Worm (Caenorhabditis elegans) whole organism, L3 larva: Measurements from ENCODE around the gene ZK682.7.

Source experiments
- ama-1 ChIP-seq: fragments of 150-350 bp; optimal IDR thresholded peaks from 2 replicates; lab custom pipeline; 2018
- ceh-16 ChIP-seq: sonication (generic microtip); optimal IDR thresholded peaks from 2 replicates; lab custom pipeline; 2017; ENCODE audit warnings: missing biosample characterization, missing genetic modification characterization
- ceh-28 ChIP-seq: fragments of 150-350 bp; optimal IDR thresholded peaks from 2 replicates; lab custom pipeline; 2014; ENCODE audit warnings: missing biosample characterization, missing genetic modification reagents, missing genetic modification characterization
- ceh-82 ChIP-seq: fragments of 150-350 bp; optimal IDR thresholded peaks from 2 replicates; lab custom pipeline; 2014; ENCODE audit warnings: missing biosample characterization, missing genetic modification characterization
- ceh-9 ChIP-seq: sonication (generic microtip); optimal IDR thresholded peaks from 2 replicates; lab custom pipeline; 2018; ENCODE audit warnings: missing biosample characterization, missing genetic modification characterization
- elt-1 ChIP-seq: fragments of 150-350 bp; optimal IDR thresholded peaks from 2 replicates; lab custom pipeline; 2014; ENCODE audit warnings: missing biosample characterization, missing genetic modification characterization
- elt-2 ChIP-seq: sonication (generic microtip); optimal IDR thresholded peaks from 2 replicates; lab custom pipeline; 2016; ENCODE audit warnings: missing genetic modification reagents, mild to moderate bottlenecking, missing genetic modification characterization, missing compliant biosample characterization
- elt-3 ChIP-seq, 3 experiments: fragments of 150-350 bp in 1 of 3; sonication (generic microtip) in 2 of 3; optimal IDR thresholded peaks; 2 replicates in 2 of 3; 4 replicates in 1 of 3; lab custom pipeline; 2014 to 2017; ENCODE audit warnings: missing biosample characterization in 3 of 3, missing genetic modification characterization in 3 of 3
- eor-1 ChIP-seq, 2 experiments: fragments of 150-350 bp; optimal IDR thresholded peaks; 2 replicates each; lab custom pipeline; 2014 to 2018; ENCODE audit warnings: missing biosample characterization in 2 of 2, missing genetic modification characterization in 2 of 2
- fkh-2 ChIP-seq: fragments of 150-350 bp; optimal IDR thresholded peaks from 2 replicates; lab custom pipeline; 2014; ENCODE audit warnings: missing biosample characterization, missing genetic modification reagents, missing genetic modification characterization
- fos-1 ChIP-seq: fragments of 150-350 bp; optimal IDR thresholded peaks from 2 replicates; lab custom pipeline; 2014; ENCODE audit warnings: missing biosample characterization, missing genetic modification characterization
- hmg-11 ChIP-seq: sonication (generic microtip); optimal IDR thresholded peaks from 2 replicates; lab custom pipeline; 2016; ENCODE audit warnings: missing genetic modification characterization, missing compliant biosample characterization
- jun-1 ChIP-seq: fragments of 150-350 bp; optimal IDR thresholded peaks from 2 replicates; lab custom pipeline; 2014; ENCODE audit warnings: missing biosample characterization, missing genetic modification reagents, missing genetic modification characterization
- lin-15B ChIP-seq: fragments of 150-350 bp; optimal IDR thresholded peaks from 2 replicates; lab custom pipeline; 2014; ENCODE audit warnings: missing biosample characterization, missing genetic modification characterization
- lin-39 ChIP-seq: fragments of 150-350 bp; optimal IDR thresholded peaks from 2 replicates; lab custom pipeline; 2018; ENCODE audit warnings: missing biosample characterization, missing genetic modification reagents, missing genetic modification characterization
- lsy-12 ChIP-seq: sonication (generic microtip); optimal IDR thresholded peaks from 2 replicates; lab custom pipeline; 2016; ENCODE audit warnings: mild to moderate bottlenecking, missing genetic modification characterization, missing compliant biosample characterization
- mdl-1 ChIP-seq: fragments of 150-350 bp; optimal IDR thresholded peaks from 2 replicates; lab custom pipeline; 2014; ENCODE audit warnings: missing biosample characterization, missing genetic modification characterization
- nfya-1 ChIP-seq: sonication (generic microtip); optimal IDR thresholded peaks from 2 replicates; lab custom pipeline; 2017; ENCODE audit warnings: missing genetic modification characterization, mild to moderate bottlenecking, missing compliant biosample characterization, antibody characterized with exemption, moderate library complexity; ENCODE audit not compliant: insufficient read depth
- nhr-11 ChIP-seq: fragments of 150-350 bp; optimal IDR thresholded peaks from 2 replicates; lab custom pipeline; 2014; ENCODE audit warnings: missing biosample characterization, missing genetic modification characterization
- nhr-43 ChIP-seq: sonication (generic microtip); optimal IDR thresholded peaks from 2 replicates; lab custom pipeline; 2016; ENCODE audit warnings: mild to moderate bottlenecking, missing genetic modification characterization, missing compliant biosample characterization; ENCODE audit not compliant: poor library complexity, severe bottlenecking
- nhr-67 ChIP-seq: fragments of 150-350 bp; optimal IDR thresholded peaks from 2 replicates; lab custom pipeline; 2014; ENCODE audit warnings: missing biosample characterization, missing genetic modification characterization
- pha-4 ChIP-seq: fragments of 150-350 bp; optimal IDR thresholded peaks from 2 replicates; lab custom pipeline; 2014; ENCODE audit warnings: missing biosample characterization, missing genetic modification reagents, missing genetic modification characterization
- pqm-1 ChIP-seq: fragments of 150-350 bp; optimal IDR thresholded peaks from 2 replicates; lab custom pipeline; 2017; ENCODE audit warnings: missing biosample characterization, missing genetic modification characterization, inconsistent platforms
- sea-2 ChIP-seq: fragments of 150-350 bp; sonication (generic microtip); optimal IDR thresholded peaks from 4 replicates; lab custom pipeline; 2014; ENCODE audit warnings: missing biosample characterization, missing genetic modification reagents, missing genetic modification characterization
- skn-1 ChIP-seq: fragments of 150-350 bp; optimal IDR thresholded peaks from 2 replicates; lab custom pipeline; 2014; ENCODE audit warnings: missing biosample characterization, missing genetic modification characterization
- snpc-4 ChIP-seq: fragments of 150-350 bp; optimal IDR thresholded peaks from 2 replicates; lab custom pipeline; 2014; ENCODE audit warnings: missing biosample characterization, missing genetic modification characterization
- unc-39 ChIP-seq: sonication (generic microtip); optimal IDR thresholded peaks from 4 replicates; lab custom pipeline; 2017; ENCODE audit warnings: missing biosample characterization, missing genetic modification characterization
- unc-62 ChIP-seq: fragments of 150-350 bp; sonication (generic microtip); optimal IDR thresholded peaks from 4 replicates; lab custom pipeline; 2014; ENCODE audit warnings: missing biosample characterization, missing genetic modification reagents, missing genetic modification characterization
- ztf-11 ChIP-seq: fragments of 150-350 bp; optimal IDR thresholded peaks from 2 replicates; lab custom pipeline; 2014; ENCODE audit warnings: missing biosample characterization, missing genetic modification characterization
- ztf-4 ChIP-seq: fragments of 150-350 bp; optimal IDR thresholded peaks from 2 replicates; lab custom pipeline; 2014; ENCODE audit warnings: missing biosample characterization, missing genetic modification characterization

The ZK682.7 gene

DNA sequence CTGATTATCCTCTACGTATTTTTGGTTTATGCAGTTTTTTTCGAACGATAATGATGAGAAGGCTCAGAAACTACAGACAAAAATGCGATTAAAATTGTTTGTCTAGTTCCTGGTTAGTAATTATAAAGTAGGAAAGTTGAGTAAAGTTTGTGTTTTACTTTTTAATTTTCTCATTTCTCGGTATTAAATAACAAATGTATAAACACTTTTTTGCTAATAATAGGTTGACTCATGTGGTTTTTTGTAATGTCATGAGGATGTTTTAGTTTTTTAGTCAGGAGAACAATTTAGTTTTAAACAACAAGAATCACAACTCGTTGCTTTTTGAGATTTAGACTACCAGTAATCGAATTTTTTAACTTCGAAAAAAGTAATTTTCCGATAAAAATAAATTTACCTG, 19.3 kb downstream of the ZK682.7 start:
- no peak for TF ChIP-seq ceh-82 (tag; lab: Kevin White, UChicago)

ce11 chrV:9271835-9272234, 20.1 kb downstream of the ZK682.7 start:
- TF ChIP-seq nfya-1 (tag; lab: Kevin White, UChicago) (no peak), nhr-67 (tag; lab: Kevin White, UChicago) (no peak), unc-62 (GFP tag; lab: Kevin White, UChicago) (no peak), jun-1 (tag; lab: Kevin White, UChicago) (no peak), ztf-11 (tag; lab: Kevin White, UChicago) (no peak)

DNA sequence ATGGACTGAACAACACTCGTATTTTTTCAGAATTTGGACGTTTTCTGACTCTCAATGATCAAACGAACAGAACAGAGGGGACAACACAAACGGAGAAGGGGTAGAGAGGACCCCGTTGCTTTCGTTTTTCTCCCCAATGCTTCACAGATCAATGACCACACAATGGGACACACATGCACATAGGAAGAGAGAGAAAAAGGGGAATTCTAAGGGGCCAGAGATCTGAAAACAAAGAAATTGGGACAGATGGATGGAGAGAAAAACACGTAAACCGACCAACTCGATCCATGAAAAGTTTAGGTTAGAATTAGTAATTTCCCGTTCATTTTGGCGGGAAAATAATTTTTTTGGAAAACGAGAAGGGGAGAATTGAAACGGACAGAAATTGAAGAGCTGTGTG, 21.5 kb downstream of the ZK682.7 start:
- TF ChIP-seq nfya-1 (tag; lab: Kevin White, UChicago) = peak; percentile 34
- no peak for TF ChIP-seq ceh-28
- TF ChIP-seq ztf-4 (tag; lab: Kevin White, UChicago) = no peak
- TF ChIP-seq elt-1 (tag; lab: Kevin White, UChicago) = no peak
- no peak for TF ChIP-seq pqm-1 (tag; lab: Kevin White, UChicago)
- TF ChIP-seq lin-39 (tag; lab: Kevin White, UChicago) = no peak

ce11 chrV:9268202-9268601, 23.8 kb downstream of the ZK682.7 start:
- TF ChIP-seq lin-15B (tag; lab: Kevin White, UChicago) (no peak), nhr-11 (tag; lab: Kevin White, UChicago) (no peak), ceh-9 (tag; lab: Kevin White, UChicago) (no peak), snpc-4 (no peak), lsy-12 (tag; lab: Kevin White, UChicago) (no peak), pha-4 (tag; lab: Kevin White, UChicago) (no peak)

DNA sequence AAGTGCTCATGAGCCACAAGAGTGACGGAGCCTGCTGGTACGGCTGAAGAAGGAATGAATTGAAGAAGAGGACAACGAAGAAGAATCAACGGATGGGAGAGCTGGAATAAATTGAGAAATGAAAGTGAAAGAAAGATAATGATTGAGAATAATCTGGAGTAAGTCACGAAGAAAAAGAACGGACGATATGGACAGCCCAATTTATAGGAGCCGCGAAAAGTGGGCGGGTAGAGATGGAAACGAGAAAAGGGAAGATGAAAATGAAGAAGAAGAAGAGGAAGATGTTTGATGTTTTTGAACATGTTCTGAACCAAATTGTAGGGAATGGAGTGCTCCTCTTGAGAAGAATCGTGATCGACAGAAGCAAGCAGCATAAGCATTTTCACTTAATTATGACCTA, 25.6 kb downstream of the ZK682.7 start, which contains the start of gene slc-17.7:
Gene slc-17.7, minus strand, starts transcription at position 101 of the 400 bp plus-strand sequence.
- no peak for TF ChIP-seq lin-15B (tag; lab: Kevin White, UChicago)
- TF ChIP-seq ceh-82 (tag; lab: Kevin White, UChicago) = no peak
- TF ChIP-seq elt-3 (tag; optimal IDR thresholded peaks at IDR 0.05; lab: Kevin White, UChicago) = no peak
- no peak for TF ChIP-seq ceh-16
- no peak for TF ChIP-seq sea-2
- TF ChIP-seq hmg-11 (tag; lab: Kevin White, UChicago) = no peak
- TF ChIP-seq fkh-2 (tag; lab: Kevin White, UChicago) = no peak
- no peak for TF ChIP-seq unc-39 (tag; lab: Kevin White, UChicago)
- TF ChIP-seq unc-62 (GFP tag; lab: Kevin White, UChicago) = no peak
- no peak for TF ChIP-seq nhr-43 (tag; lab: Kevin White, UChicago)

DNA sequence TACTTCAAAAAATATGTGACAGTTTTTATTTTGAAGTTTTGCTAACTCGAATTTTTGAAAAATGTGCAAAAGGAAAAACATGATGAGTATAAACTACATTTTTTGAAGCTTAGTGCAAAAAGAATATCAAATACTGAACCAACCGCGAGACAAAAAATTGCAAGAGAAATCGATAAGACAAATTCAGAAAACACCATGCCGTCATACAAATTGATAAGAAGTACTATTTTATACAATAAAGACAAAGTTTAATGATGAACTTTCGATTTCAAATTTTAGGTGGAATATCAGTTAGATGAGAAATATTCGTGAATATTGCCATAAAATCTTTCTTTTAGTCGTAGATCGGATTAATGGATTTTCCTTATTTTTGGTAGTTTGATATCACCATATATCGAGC, 29.3 kb downstream of the ZK682.7 start:
- TF ChIP-seq elt-2 (peak; percentile 50), pqm-1 (tag; lab: Kevin White, UChicago) (peak; percentile 70), ama-1 (no peak)

DNA sequence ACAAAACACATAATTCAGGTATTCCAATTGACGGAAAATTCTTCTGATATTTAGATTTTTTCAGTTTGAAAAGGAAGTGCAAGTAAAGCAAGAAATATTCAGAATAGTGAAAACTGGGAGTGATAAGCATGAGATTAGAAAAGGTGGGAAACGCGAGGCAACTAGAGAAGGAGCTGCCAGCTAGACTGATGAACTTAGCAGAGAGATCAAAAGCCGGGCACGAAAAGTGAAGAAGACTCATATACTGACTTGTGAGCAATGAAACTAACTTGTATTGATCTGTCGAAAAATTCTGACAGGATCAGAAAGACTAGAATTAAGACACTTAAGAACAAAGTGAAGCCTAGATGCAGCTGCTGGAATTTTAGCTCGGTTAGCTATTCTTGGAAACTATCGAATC, 30.5 kb downstream of the ZK682.7 start, which contains the start of gene nhr-36:
Gene nhr-36, minus strand, starts transcription at position 101 of the 400 bp plus-strand sequence.
- TF ChIP-seq fos-1 (tag; lab: Kevin White, UChicago) = no peak
- TF ChIP-seq skn-1 = no peak
- TF ChIP-seq jun-1 (tag; lab: Kevin White, UChicago) = no peak
- no peak for TF ChIP-seq eor-1 (tag; optimal IDR thresholded peaks at IDR 0.05; lab: Kevin White, UChicago)
- no peak for TF ChIP-seq nhr-67 (tag; lab: Kevin White, UChicago)
- TF ChIP-seq mdl-1 (tag; lab: Kevin White, UChicago) = no peak
- TF ChIP-seq ceh-82 (tag; lab: Kevin White, UChicago) = no peak
- TF ChIP-seq, all 47 proteins: peak for 0
